Fruit fly (Drosophila melanogaster) whole organism, embryonic: Measurements from ENCODE around the gene mnd.

Source experiments
- B-H1 ChIP-seq: fragments of 200-800 bp; sonication (Bioruptor generic); IDR thresholded peaks from 3 replicates; pipeline ENCODE4 v1.3.6; 2022; ENCODE audit warnings: missing biosample characterization, missing genetic modification characterization
- Bdp1 ChIP-seq: fragments of 200-800 bp; sonication (Bioruptor generic); optimal IDR thresholded peaks from 3 replicates; lab custom pipeline; 2016; ENCODE audit warnings: missing biosample characterization, missing genetic modification characterization
- CG1024 ChIP-seq: fragments of 200-800 bp; sonication (Bioruptor generic); IDR thresholded peaks from 2 replicates; pipeline ENCODE4 v1.3.6; 2022; ENCODE audit warnings: missing biosample characterization, missing genetic modification characterization
- CG10959 ChIP-seq: fragments of 200-800 bp; sonication (Bioruptor generic); IDR thresholded peaks from 2 replicates; pipeline ENCODE4 v1.3.6; 2022; ENCODE audit warnings: missing biosample characterization, missing genetic modification characterization
- CG11247 ChIP-seq: fragments of 200-800 bp; sonication (Bioruptor generic); IDR thresholded peaks from 2 replicates; pipeline ENCODE4 v1.3.6; 2022; ENCODE audit warnings: missing biosample characterization, missing genetic modification characterization
- CG11560 ChIP-seq: fragments of 200-800 bp; sonication (Bioruptor generic); IDR thresholded peaks from 3 replicates; pipeline ENCODE4 v1.3.6; 2022; ENCODE audit warnings: missing biosample characterization, missing genetic modification characterization
- CG14050 ChIP-seq: fragments of 200-800 bp; sonication (Bioruptor generic); IDR thresholded peaks from 3 replicates; pipeline ENCODE4 v1.3.6; 2022; ENCODE audit warnings: missing biosample characterization, missing genetic modification characterization
- CG14965 ChIP-seq: fragments of 200-800 bp; sonication (Bioruptor generic); optimal IDR thresholded peaks from 2 replicates; lab custom pipeline; 2016; ENCODE audit warnings: missing biosample characterization, missing genetic modification characterization, borderline replicate concordance
- CG15479 ChIP-seq: fragments of 200-800 bp; sonication (Bioruptor generic); optimal IDR thresholded peaks from 3 replicates; lab custom pipeline; 2019; ENCODE audit warnings: missing biosample characterization, mild to moderate bottlenecking, missing genetic modification characterization, moderate library complexity
- CG17385 ChIP-seq: fragments of 200-800 bp; sonication (Bioruptor generic); optimal IDR thresholded peaks from 3 replicates; lab custom pipeline; 2018; ENCODE audit warnings: missing biosample characterization, mild to moderate bottlenecking, missing genetic modification characterization
- CG17912 ChIP-seq: fragments of 200-800 bp; sonication (Bioruptor generic); optimal IDR thresholded peaks from 2 replicates; lab custom pipeline; 2018; ENCODE audit warnings: missing biosample characterization, mild to moderate bottlenecking, missing genetic modification characterization
- CG30403 ChIP-seq: fragments of 200-800 bp; sonication (Bioruptor generic); optimal IDR thresholded peaks from 3 replicates; lab custom pipeline; 2016; ENCODE audit warnings: missing biosample characterization, missing genetic modification characterization
- CG33557 ChIP-seq: fragments of 200-800 bp; sonication (Bioruptor generic); optimal IDR thresholded peaks from 2 replicates; lab custom pipeline; 2019; ENCODE audit warnings: missing biosample characterization, mild to moderate bottlenecking, missing genetic modification characterization, moderate library complexity
- CG3407 ChIP-seq: fragments of 200-800 bp; sonication (Bioruptor generic); optimal IDR thresholded peaks from 2 replicates; lab custom pipeline; 2018; ENCODE audit warnings: missing biosample characterization, mild to moderate bottlenecking, missing genetic modification characterization
- CG4854 ChIP-seq: fragments of 200-800 bp; sonication (Bioruptor generic); optimal IDR thresholded peaks from 2 replicates; lab custom pipeline; 2016; ENCODE audit warnings: missing biosample characterization, missing genetic modification characterization, inconsistent platforms
- CG6254 ChIP-seq: fragments of 200-800 bp; sonication (Bioruptor generic); optimal IDR thresholded peaks from 3 replicates; lab custom pipeline; 2017; ENCODE audit warnings: mild to moderate bottlenecking, missing biosample characterization, missing genetic modification reagents, missing genetic modification characterization
- CG6654 ChIP-seq: fragments of 200-800 bp; sonication (Bioruptor generic); optimal IDR thresholded peaks from 2 replicates; lab custom pipeline; 2017; ENCODE audit warnings: missing biosample characterization, mild to moderate bottlenecking, missing genetic modification characterization
- CG6683 ChIP-seq: fragments of 200-800 bp; sonication (Bioruptor generic); optimal IDR thresholded peaks from 2 replicates; lab custom pipeline; 2017; ENCODE audit warnings: missing biosample characterization, mild to moderate bottlenecking, missing genetic modification characterization, missing genetic modification reagents
- CG6791 ChIP-seq: fragments of 200-800 bp; sonication (Bioruptor generic); IDR thresholded peaks from 3 replicates; pipeline ENCODE4 v1.3.6; 2022; ENCODE audit warnings: missing biosample characterization, missing genetic modification characterization; ENCODE audit not compliant: partially characterized antibody
- CG7928 ChIP-seq: fragments of 200-800 bp; sonication (Bioruptor generic); optimal IDR thresholded peaks from 2 replicates; lab custom pipeline; 2017; ENCODE audit warnings: missing biosample characterization, mild to moderate bottlenecking, missing genetic modification characterization
- CTCF ChIP-seq: fragments of 200-800 bp; sonication (Bioruptor generic); optimal IDR thresholded peaks from 2 replicates; lab custom pipeline; 2017; ENCODE audit warnings: missing biosample characterization, mild to moderate bottlenecking, missing genetic modification characterization, moderate library complexity
- Dp ChIP-seq: fragments of 200-800 bp; sonication (Bioruptor generic); optimal IDR thresholded peaks from 2 replicates; lab custom pipeline; 2018; ENCODE audit warnings: missing biosample characterization, mild to moderate bottlenecking, missing genetic modification characterization, moderate library complexity
- HLHmδ ChIP-seq: fragments of 200-800 bp; sonication (Bioruptor generic); optimal IDR thresholded peaks from 2 replicates; lab custom pipeline; 2018; ENCODE audit warnings: missing biosample characterization, mild to moderate bottlenecking, missing genetic modification characterization, moderate library complexity
- Hr78 ChIP-seq, 2 experiments: fragments of 200-800 bp in 1 of 2; fragments of >200 bp in 1 of 2; sonication (Bioruptor generic) in 1 of 2; optimal IDR thresholded peaks; 2 replicates each; lab custom pipeline; 2017 to 2019; ENCODE audit warnings: missing biosample characterization in 2 of 2, missing genetic modification characterization in 2 of 2, mild to moderate bottlenecking in 1 of 2, moderate library complexity in 1 of 2
- Mes4 ChIP-seq: fragments of 200-800 bp; sonication (Bioruptor generic); optimal IDR thresholded peaks from 2 replicates; lab custom pipeline; 2016; ENCODE audit warnings: missing biosample characterization, missing genetic modification characterization
- NC2α ChIP-seq: fragments of 200-800 bp; sonication (Bioruptor generic); optimal IDR thresholded peaks from 2 replicates; lab custom pipeline; 2016; ENCODE audit warnings: missing biosample characterization, missing genetic modification characterization
- NK7.1 ChIP-seq: fragments of 200-800 bp; sonication (Bioruptor generic); optimal IDR thresholded peaks from 3 replicates; lab custom pipeline; 2016; ENCODE audit warnings: missing biosample characterization, missing genetic modification characterization
- Optix ChIP-seq: fragments of 200-800 bp; sonication (Bioruptor generic); IDR thresholded peaks from 3 replicates; pipeline ENCODE4 v1.3.6; 2022; ENCODE audit warnings: missing biosample characterization, missing genetic modification characterization
- Sry-β ChIP-seq: fragments of 200-800 bp; sonication (Bioruptor generic); optimal IDR thresholded peaks from 2 replicates; lab custom pipeline; 2018; ENCODE audit warnings: missing biosample characterization, mild to moderate bottlenecking, missing genetic modification characterization, moderate library complexity
- Sry-δ ChIP-seq: fragments of 200-800 bp; sonication (Bioruptor generic); optimal IDR thresholded peaks from 2 replicates; lab custom pipeline; 2016; ENCODE audit warnings: missing biosample characterization, missing genetic modification characterization
- Tbp ChIP-seq: fragments of >200 bp; optimal IDR thresholded peaks from 2 replicates; lab custom pipeline; 2018; ENCODE audit warnings: missing biosample characterization, missing genetic modification characterization
- Vsx1 ChIP-seq: fragments of 200-800 bp; sonication (Bioruptor generic); optimal IDR thresholded peaks from 2 replicates; lab custom pipeline; 2017; ENCODE audit warnings: missing biosample characterization, mild to moderate bottlenecking, missing genetic modification characterization, missing genetic modification reagents
- ac ChIP-seq: fragments of 200-800 bp; sonication (Bioruptor generic); optimal IDR thresholded peaks from 3 replicates; lab custom pipeline; 2017; ENCODE audit warnings: missing biosample characterization, mild to moderate bottlenecking, missing genetic modification characterization
- amos ChIP-seq: fragments of 200-800 bp; sonication (Bioruptor generic); IDR thresholded peaks from 2 replicates; pipeline ENCODE4 v1.3.6; 2022; ENCODE audit warnings: missing biosample characterization, missing genetic modification characterization; ENCODE audit not compliant: partially characterized antibody
- ap ChIP-seq: fragments of 200-800 bp; sonication (Bioruptor generic); IDR thresholded peaks from 2 replicates; pipeline ENCODE4 v1.3.6; 2022; ENCODE audit warnings: missing biosample characterization, missing genetic modification characterization
- bigmax ChIP-seq: fragments of 200-800 bp; sonication (Bioruptor generic); optimal IDR thresholded peaks from 2 replicates; lab custom pipeline; 2018; ENCODE audit warnings: missing biosample characterization, mild to moderate bottlenecking, missing genetic modification characterization
- chn ChIP-seq: fragments of 200-800 bp; sonication (Bioruptor generic); optimal IDR thresholded peaks from 2 replicates; lab custom pipeline; 2016; ENCODE audit warnings: missing biosample characterization, missing genetic modification characterization
- crc ChIP-seq: fragments of 200-800 bp; sonication (Bioruptor generic); optimal IDR thresholded peaks from 2 replicates; lab custom pipeline; 2016; ENCODE audit warnings: missing biosample characterization, missing genetic modification characterization
- cwo ChIP-seq: fragments of 200-800 bp; sonication (Bioruptor generic); optimal IDR thresholded peaks from 3 replicates; lab custom pipeline; 2017; ENCODE audit warnings: missing biosample characterization, missing genetic modification characterization, mild to moderate bottlenecking, moderate library complexity, missing genetic modification reagents
- gro ChIP-seq: fragments of 200-800 bp; sonication (Bioruptor generic); optimal IDR thresholded peaks from 2 replicates; lab custom pipeline; 2016; ENCODE audit warnings: missing biosample characterization, missing genetic modification characterization
- gt ChIP-seq: fragments of 200-800 bp; sonication (Bioruptor generic); IDR thresholded peaks from 2 replicates; pipeline ENCODE4 v1.3.6; 2022; ENCODE audit warnings: missing biosample characterization, missing genetic modification characterization
- klu ChIP-seq: fragments of 200-800 bp; sonication (Bioruptor generic); IDR thresholded peaks from 2 replicates; pipeline ENCODE4 v1.3.6; 2022; ENCODE audit warnings: missing biosample characterization, missing genetic modification characterization
- lola ChIP-seq, 3 experiments: fragments of >200 bp in 2 of 3; fragments of 200-800 bp in 1 of 3; sonication (Bioruptor generic) in 1 of 3; optimal IDR thresholded peaks; 2 replicates each; lab custom pipeline; 2017 to 2019; ENCODE audit warnings: missing biosample characterization in 3 of 3, missing genetic modification characterization in 3 of 3, mild to moderate bottlenecking in 1 of 3, moderate library complexity in 1 of 3
- phol ChIP-seq: fragments of 200-800 bp; sonication (Bioruptor generic); optimal IDR thresholded peaks from 3 replicates; lab custom pipeline; 2018; ENCODE audit warnings: missing biosample characterization, mild to moderate bottlenecking, missing genetic modification characterization, moderate library complexity
- prd ChIP-seq, 3 experiments: fragments of >200 bp in 2 of 3; fragments of 200-800 bp in 1 of 3; sonication (Bioruptor generic) in 1 of 3; optimal IDR thresholded peaks in 2 of 3; IDR thresholded peaks in 1 of 3; 2 replicates in 2 of 3; 3 replicates in 1 of 3; pipeline versions ENCODE4 v1.3.6 to Lab custom; 2017 to 2022; ENCODE audit warnings: missing biosample characterization in 1 of 3, missing genetic modification characterization in 1 of 3
- rib ChIP-seq: fragments of 200-800 bp; sonication (Bioruptor generic); IDR thresholded peaks from 2 replicates; pipeline ENCODE4 v1.3.6; 2022; ENCODE audit warnings: missing biosample characterization, missing genetic modification characterization
- ro ChIP-seq: fragments of 200-800 bp; sonication (Bioruptor generic); IDR thresholded peaks from 2 replicates; pipeline ENCODE4 v1.3.6; 2022; ENCODE audit warnings: missing biosample characterization, missing genetic modification characterization
- sens ChIP-seq: fragments of 200-800 bp; sonication (Bioruptor generic); peaks from one replicate; lab custom pipeline; 2016; ENCODE audit warnings: missing biosample characterization, missing genetic modification characterization
- stwl ChIP-seq: fragments of 200-800 bp; sonication (Bioruptor generic); optimal IDR thresholded peaks from 3 replicates; lab custom pipeline; 2018; ENCODE audit warnings: missing biosample characterization, mild to moderate bottlenecking, missing genetic modification characterization, moderate library complexity
- sug ChIP-seq: fragments of 200-800 bp; optimal IDR thresholded peaks from 2 replicates; lab custom pipeline; 2019; ENCODE audit warnings: missing biosample characterization, mild to moderate bottlenecking, missing genetic modification characterization, moderate library complexity
- zen ChIP-seq: fragments of 200-800 bp; sonication (Bioruptor generic); optimal IDR thresholded peaks from 3 replicates; lab custom pipeline; 2018; ENCODE audit warnings: missing biosample characterization, mild to moderate bottlenecking, missing genetic modification characterization, moderate library complexity

The mnd gene

DNA sequence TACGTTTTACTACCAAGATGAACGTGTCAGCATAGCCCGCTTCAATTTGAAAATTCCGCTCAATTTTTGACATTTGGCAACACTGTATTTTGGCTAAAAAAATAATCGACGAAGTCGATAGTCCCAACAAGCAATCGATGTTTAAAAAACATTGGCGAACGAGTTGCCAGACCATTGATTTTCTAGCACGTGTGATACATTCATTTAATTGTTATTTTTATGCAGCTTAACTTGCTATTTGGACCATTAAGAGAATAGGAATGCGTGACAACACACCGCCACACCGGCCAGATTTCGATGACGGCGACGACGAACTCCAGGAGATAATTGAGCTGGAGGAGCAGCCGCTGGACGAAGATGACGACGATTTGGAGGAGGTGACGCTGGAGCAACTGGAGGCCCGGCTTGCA lies 2.2 kb upstream of the mnd start, which contains the start of gene CG5114 (continued):
- TF ChIP-seq lola (GFP tag; optimal IDR thresholded peaks at IDR 0.05; lab: Kevin White, UChicago) (no peak), stwl (peak; percentile 95), ac (GFP tag; lab: Kevin White, UChicago) (no peak), CG11560 (tag; lab: Robert Waterston, UW) (no peak), phol (tag; lab: Kevin White, UChicago) (peak; percentile 68), CG17912 (peak; percentile 48), CG1024 (no peak), CG30403 (GFP tag; lab: Kevin White, UChicago) (peak; percentile 50), ro (GFP tag; lab: Robert Waterston, UW) (no peak), cwo (peak; percentile 96), NC2α (GFP tag; lab: Kevin White, UChicago) (peak; percentile 9), Hr78 (GFP tag; optimal IDR thresholded peaks at IDR 0.05; lab: Kevin White, UChicago) (no peak), CG7928 (GFP tag; lab: Kevin White, UChicago) (no peak), rib (GFP tag; lab: Robert Waterston, UW) (no peak), Tbp (GFP tag; lab: Kevin White, UChicago) (no peak), CG11247 (GFP tag; lab: Robert Waterston, UW) (peak; percentile 42), CG14965 (GFP tag; lab: Kevin White, UChicago) (no peak), Vsx1 (GFP tag; lab: Kevin White, UChicago) (no peak), CTCF (GFP tag; lab: Kevin White, UChicago) (peak; percentile 44), Dp (GFP tag; lab: Kevin White, UChicago) (peak; percentile 99), CG3407 (GFP tag; lab: Kevin White, UChicago) (no peak), CG6654 (GFP tag; lab: Kevin White, UChicago) (no peak), Bdp1 (peak; percentile 16), HLHmδ (GFP tag; lab: Kevin White, UChicago) (no peak), crc (GFP tag; lab: Kevin White, UChicago) (no peak), Sry-β (GFP tag; lab: Kevin White, UChicago) (no peak), gro (GFP tag; lab: Kevin White, UChicago) (peak; percentile 66), zen (tag; lab: Kevin White, UChicago) (peak; percentile 65), CG6254 (GFP tag; lab: Kevin White, UChicago) (no peak), CG17385 (GFP tag; lab: Kevin White, UChicago) (no peak), amos (GFP tag; lab: Robert Waterston, UW) (peak; percentile 95), B-H1 (no peak), gt (GFP tag; lab: Robert Waterston, UW) (no peak), CG6791 (GFP tag; lab: Robert Waterston, UW) (peak; percentile 91), CG33557 (no peak), NK7.1 (GFP tag; lab: Kevin White, UChicago) (peak; percentile 4), chn (GFP tag; lab: Kevin White, UChicago) (no peak), Mes4 (no peak), Sry-δ (GFP tag; lab: Kevin White, UChicago) (peak; percentile 88), Optix (no peak), sug (tag; lab: Kevin White, UChicago) (peak; percentile 54), ap (GFP tag; lab: Robert Waterston, UW) (no peak), prd (optimal IDR thresholded peaks at IDR 0.05; lab: Kevin White, UChicago) (no peak), prd (GFP tag; IDR thresholded peaks at IDR 0.05; lab: Robert Waterston, UW) (no peak), CG14050 (GFP tag; lab: Robert Waterston, UW) (0 out of 3 replicates have a peak, but pooled peaks have one; percentile 17), CG6683 (GFP tag; lab: Kevin White, UChicago) (no peak), klu (GFP tag; lab: Robert Waterston, UW) (no peak), bigmax (GFP tag; lab: Kevin White, UChicago) (no peak), CG10959 (no peak), sens (peak; percentile 90), CG4854 (GFP tag; lab: Kevin White, UChicago) (peak; percentile 24), CG15479 (GFP tag; lab: Kevin White, UChicago) (no peak)
